Worm (Caenorhabditis elegans): Measurements from ENCODE around the gene F15D4.6.

Gene F15D4.6

DNA sequence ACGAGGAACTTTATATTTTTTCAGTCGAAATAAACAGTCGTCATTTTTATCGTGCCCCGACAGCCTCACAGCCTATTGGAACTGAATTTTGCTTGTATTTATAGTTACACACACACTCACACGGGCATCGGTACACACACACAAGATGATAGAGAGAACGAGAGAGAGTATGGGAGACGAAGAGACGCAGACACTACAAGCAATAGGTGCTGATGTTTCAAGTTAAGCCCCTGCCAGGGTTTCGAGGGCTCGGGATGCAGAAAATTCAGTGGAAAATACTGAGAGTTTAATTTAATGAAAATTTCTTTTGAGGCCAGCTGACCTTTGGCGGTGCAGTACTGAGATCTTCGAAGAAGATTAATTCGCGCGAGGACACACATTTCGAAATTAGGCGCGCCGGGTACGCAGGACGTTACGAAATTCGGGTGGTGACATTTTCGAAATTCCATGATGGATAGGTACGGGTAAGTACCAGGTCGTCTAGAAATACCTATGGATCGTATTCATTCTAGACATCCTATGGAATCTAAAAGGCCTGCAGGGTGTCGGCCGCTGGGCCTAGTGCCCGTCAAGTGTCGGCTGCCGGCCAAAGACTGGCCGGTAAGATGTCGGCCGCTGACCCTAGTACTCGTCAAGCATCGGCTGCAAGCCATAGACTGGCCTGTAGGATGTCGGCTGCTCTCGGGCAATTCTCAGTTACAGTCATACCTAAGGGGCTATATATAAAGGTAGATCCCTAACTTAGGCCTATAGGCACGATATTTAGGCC lies 41.7 kb downstream of the F15D4.6 start:
- TF ChIP-seq ces-1 (GFP tag; optimal IDR thresholded peaks at IDR 0.05) (no peak), ceh-39 (tag; optimal IDR thresholded peaks at IDR 0.05) (no peak), hlh-1 (tag; optimal IDR thresholded peaks at IDR 0.05) (no peak), ham-2 (GFP tag; optimal IDR thresholded peaks at IDR 0.05) (no peak), snpc-4 (tag; optimal IDR thresholded peaks at IDR 0.05) (no peak), pha-4 (tag; optimal IDR thresholded peaks at IDR 0.05) (peak; percentile 15), mep-1 (tag; optimal IDR thresholded peaks at IDR 0.05) (no peak), lin-32 (GFP tag; optimal IDR thresholded peaks at IDR 0.05) (no peak), mab-5 (tag; optimal IDR thresholded peaks at IDR 0.05) (no peak), unc-39 (tag; optimal IDR thresholded peaks at IDR 0.05) (no peak), elt-3 (tag; optimal IDR thresholded peaks at IDR 0.05) (peak; percentile 53), lin-13 (tag; optimal IDR thresholded peaks at IDR 0.05) (no peak)

ce11 chrII:13291406-13292124 lies 42.6 kb downstream of the F15D4.6 start:
- TF ChIP-seq pha-4 (tag; optimal IDR thresholded peaks at IDR 0.05) = no peak
- TF ChIP-seq nhr-28 (tag; optimal IDR thresholded peaks at IDR 0.05) = no peak
- peak; percentile 65 for TF ChIP-seq cnd-1 (tag; optimal IDR thresholded peaks at IDR 0.05)
- TF ChIP-seq mls-2 (tag; optimal IDR thresholded peaks at IDR 0.05) = peak; percentile 68
- peak; percentile 81 for TF ChIP-seq nhr-2 (tag; optimal IDR thresholded peaks at IDR 0.05)
- TF ChIP-seq unc-120 (tag; optimal IDR thresholded peaks at IDR 0.05; ENCODE audit: poor library complexity, severe bottlenecking) = peak; percentile 72
- no peak for TF ChIP-seq blmp-1 (tag; optimal IDR thresholded peaks at IDR 0.05)
- TF ChIP-seq elt-3 (tag; optimal IDR thresholded peaks at IDR 0.05) = no peak
- TF ChIP-seq lsy-2 (tag; optimal IDR thresholded peaks at IDR 0.05) = no peak
- TF ChIP-seq elt-1 (tag; optimal IDR thresholded peaks at IDR 0.05; ENCODE audit: borderline replicate concordance, insufficient read depth) = peak; percentile 69
- TF ChIP-seq mab-5 (tag; optimal IDR thresholded peaks at IDR 0.05) = no peak
- TF ChIP-seq ztf-11 (tag; optimal IDR thresholded peaks at IDR 0.05) = no peak
- no peak for TF ChIP-seq bed-3 (GFP tag; optimal IDR thresholded peaks at IDR 0.05)
- peak; percentile 21 for TF ChIP-seq sptf-1 (tag; optimal IDR thresholded peaks at IDR 0.05)
- peak; percentile 83 for TF ChIP-seq ham-2 (GFP tag; optimal IDR thresholded peaks at IDR 0.05)
- no peak for TF ChIP-seq unc-39 (tag; optimal IDR thresholded peaks at IDR 0.05)
- no peak for TF ChIP-seq nhr-12 (tag; optimal IDR thresholded peaks at IDR 0.05)
- TF ChIP-seq hlh-1 (tag; optimal IDR thresholded peaks at IDR 0.05) = peak; percentile 91
- TF ChIP-seq nhr-76 (tag; optimal IDR thresholded peaks at IDR 0.05) = no peak
- TF ChIP-seq mep-1 (tag; optimal IDR thresholded peaks at IDR 0.05) = peak; percentile 24
- TF ChIP-seq lin-32 (GFP tag; optimal IDR thresholded peaks at IDR 0.05) = no peak
- peak; percentile 19 for TF ChIP-seq lin-13 (tag; optimal IDR thresholded peaks at IDR 0.05)
- peak; percentile 63 for TF ChIP-seq unc-62 (GFP tag; optimal IDR thresholded peaks at IDR 0.05)
- TF ChIP-seq ceh-43 (GFP tag; optimal IDR thresholded peaks at IDR 0.05) = no peak
- TF ChIP-seq flh-1 (GFP tag; optimal IDR thresholded peaks at IDR 0.05) = no peak
- peak; percentile 60 for TF ChIP-seq nhr-237 (tag; optimal IDR thresholded peaks at IDR 0.05)
- TF ChIP-seq snpc-4 (tag; optimal IDR thresholded peaks at IDR 0.05) = no peak
- TF ChIP-seq drap-1 (GFP tag; optimal IDR thresholded peaks at IDR 0.05) = peak; percentile 34
- no peak for TF ChIP-seq sem-2 (GFP tag; optimal IDR thresholded peaks at IDR 0.05)
- TF ChIP-seq ceh-83 (GFP tag; optimal IDR thresholded peaks at IDR 0.05) = no peak
- TF ChIP-seq ceh-39 (tag; optimal IDR thresholded peaks at IDR 0.05) = no peak
- no peak for TF ChIP-seq zip-8 (tag; optimal IDR thresholded peaks at IDR 0.05)
- peak; percentile 52 for TF ChIP-seq tbx-8 (GFP tag; optimal IDR thresholded peaks at IDR 0.05)
- no peak for TF ChIP-seq ces-1 (GFP tag; optimal IDR thresholded peaks at IDR 0.05)
- peak; percentile 46 for TF ChIP-seq M03D4.4 (tag; optimal IDR thresholded peaks at IDR 0.05)

ce11 chrII:13292913-13293312 lies 43.9 kb downstream of the F15D4.6 start:
- TF ChIP-seq nhr-76 (tag; optimal IDR thresholded peaks at IDR 0.05) (no peak), flh-1 (GFP tag; optimal IDR thresholded peaks at IDR 0.05) (no peak), ham-2 (GFP tag; optimal IDR thresholded peaks at IDR 0.05) (no peak), elt-1 (tag; optimal IDR thresholded peaks at IDR 0.05; ENCODE audit: borderline replicate concordance, insufficient read depth) (peak; percentile 94)
